Worm (Caenorhabditis elegans): ENCODE data around the gene str-252.

DNA sequence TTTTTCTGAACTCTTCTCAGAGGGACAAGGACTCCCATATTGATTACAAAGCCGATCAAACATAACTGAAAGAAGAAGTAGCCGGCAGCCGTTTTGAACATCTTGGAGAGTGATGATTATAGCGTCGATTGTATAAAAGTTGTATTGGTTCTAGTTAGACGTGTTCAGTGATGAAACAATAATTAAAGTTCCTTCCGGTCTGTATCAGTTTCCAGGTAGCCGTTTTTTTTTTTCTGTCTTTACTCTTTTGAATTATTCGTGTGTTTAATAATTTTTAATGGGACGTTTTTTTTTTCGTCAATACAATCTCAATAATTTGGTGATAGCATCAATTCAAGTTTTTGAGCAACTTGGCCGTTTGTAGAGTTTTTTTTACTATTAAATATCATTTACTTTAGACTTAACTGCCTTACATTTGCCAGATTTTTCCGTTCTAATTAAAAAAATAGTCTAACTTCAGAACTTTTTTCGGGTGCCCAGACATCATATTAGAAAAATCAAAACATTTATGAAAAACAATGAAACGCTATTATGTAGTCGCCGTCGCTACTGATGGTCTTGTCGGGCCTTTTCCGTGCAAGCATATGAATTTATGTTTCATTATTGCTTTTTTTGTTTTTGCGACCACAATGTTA is 30.2 kb downstream of the str-252 start, which contains the start of the genes srx-10 and clec-226:
- TF ChIP-seq chd-7 (tag; optimal IDR thresholded peaks at IDR 0.05) (no peak), unc-62 (GFP tag; optimal IDR thresholded peaks at IDR 0.05) (no peak), efl-1 (GFP tag; optimal IDR thresholded peaks at IDR 0.05) (no peak), snpc-4 (GFP tag; optimal IDR thresholded peaks at IDR 0.05) (no peak), snpc-4 (tag; optimal IDR thresholded peaks at IDR 0.05) (no peak), ztf-26 (tag; optimal IDR thresholded peaks at IDR 0.05) (no peak), die-1 (tag; optimal IDR thresholded peaks at IDR 0.05) (no peak), nhr-90 (tag; optimal IDR thresholded peaks at IDR 0.05) (no peak), snpc-3.4 (tag; optimal IDR thresholded peaks at IDR 0.05) (no peak), nfya-2 (GFP tag; IDR thresholded peaks at IDR 0.05) (no peak), F49E8.2 (tag; optimal IDR thresholded peaks at IDR 0.05; ENCODE audit: insufficient read depth) (no peak), sdz-38 (tag; optimal IDR thresholded peaks at IDR 0.05) (no peak), cebp-2 (GFP tag; IDR thresholded peaks at IDR 0.05) (no peak), ceh-27 (GFP tag; optimal IDR thresholded peaks at IDR 0.05) (no peak)

Data from whole organism, young adult.